Fruit fly (Drosophila melanogaster) whole organism, embryonic: ENCODE measurements around the gene CG2129.

Source experiments
- B-H1 ChIP-seq: fragments of 200-800 bp; sonication (Bioruptor generic); IDR thresholded peaks from 3 replicates; pipeline ENCODE4 v1.3.6; 2022; ENCODE audit warnings: missing biosample characterization, missing genetic modification characterization
- CG34422 ChIP-seq: fragments of 200-800 bp; sonication (Bioruptor generic); IDR thresholded peaks from 3 replicates; pipeline ENCODE4 v1.3.6; 2022; ENCODE audit warnings: missing biosample characterization, missing genetic modification characterization
- D19B ChIP-seq: fragments of 200-800 bp; sonication (Bioruptor generic); optimal IDR thresholded peaks from 2 replicates; lab custom pipeline; 2017; ENCODE audit warnings: missing biosample characterization, mild to moderate bottlenecking, missing genetic modification characterization
- Mrtf ChIP-seq: fragments of 200-800 bp; sonication (Bioruptor generic); IDR thresholded peaks from 3 replicates; pipeline ENCODE4 v1.3.6; 2022; ENCODE audit warnings: missing biosample characterization, missing genetic modification characterization
- Trl ChIP-seq, 3 experiments: fragments of >200 bp in 2 of 3; fragments of 200-800 bp in 1 of 3; sonication (Bioruptor generic) in 1 of 3; optimal IDR thresholded peaks; 2 replicates in 1 of 3; 3 replicates in 2 of 3; lab custom pipeline; 2016 to 2017; ENCODE audit warnings: missing biosample characterization in 1 of 3, missing genetic modification characterization in 1 of 3
- lmd ChIP-seq: fragments of 200-800 bp; sonication (Bioruptor generic); IDR thresholded peaks from 2 replicates; pipeline ENCODE4 v1.3.6; 2022; ENCODE audit warnings: missing biosample characterization, missing genetic modification characterization

- TF ChIP-seq B-H1 (GFP tag; lab: Robert Waterston, UW) (peak; percentile 59), Mrtf (GFP tag; lab: Robert Waterston, UW) (peak; percentile 68; the same call in 1 of the 3 replicates), lmd (GFP tag; lab: Robert Waterston, UW) (peak; percentile 82), Trl (optimal IDR thresholded peaks at IDR 0.05; lab: Kevin White, UChicago) (no peak), Trl (GFP tag; optimal IDR thresholded peaks at IDR 0.05; lab: Kevin White, UChicago) (peak; percentile 64), CG34422 (GFP tag; lab: Robert Waterston, UW) (peak; percentile 73; the same call in 2 of the 3 replicates), D19B (GFP tag; lab: Kevin White, UChicago) (peak; percentile 65)
Observed at dm6 chrX:8157294-8157693, 11.7 kb downstream of the CG2129 start, which contains the start of the genes Traf6 and GIIIspla2.
